Worm (Caenorhabditis elegans) whole organism, L1 larva: ENCODE data around the gene itsn-1.

ENCODE experiments used
- C04F5.9 ChIP-seq: sonication (generic microtip); optimal IDR thresholded peaks from 2 replicates; lab custom pipeline; 2016; ENCODE audit warnings: missing genetic modification characterization, missing compliant biosample characterization
- C16A3.4 ChIP-seq: fragments of 150-350 bp; optimal IDR thresholded peaks from 2 replicates; lab custom pipeline; 2014; ENCODE audit warnings: missing biosample characterization, missing genetic modification characterization
- C34B4.2 ChIP-seq: sonication (generic microtip); optimal IDR thresholded peaks from 2 replicates; lab custom pipeline; 2017; ENCODE audit warnings: mild to moderate bottlenecking, missing genetic modification characterization, missing compliant biosample characterization
- F16B12.6 ChIP-seq: fragments of 150-350 bp; optimal IDR thresholded peaks from 2 replicates; lab custom pipeline; 2014; ENCODE audit warnings: missing biosample characterization, missing genetic modification characterization
- Y116A8C.19 ChIP-seq: sonication (generic microtip); optimal IDR thresholded peaks from 2 replicates; lab custom pipeline; 2016; ENCODE audit warnings: missing compliant biosample characterization, missing genetic modification characterization, borderline replicate concordance
- aly-2 ChIP-seq: fragments of 150-350 bp; optimal IDR thresholded peaks from 2 replicates; lab custom pipeline; 2014; ENCODE audit warnings: missing biosample characterization, missing genetic modification characterization
- blmp-1 ChIP-seq: fragments of 150-350 bp; optimal IDR thresholded peaks from 2 replicates; lab custom pipeline; 2014; ENCODE audit warnings: missing biosample characterization, missing genetic modification characterization
- ceh-63 ChIP-seq: fragments of 200-800 bp; sonication (Bioruptor generic); optimal IDR thresholded peaks from 2 replicates; lab custom pipeline; 2018; ENCODE audit warnings: mild to moderate bottlenecking, missing genetic modification characterization, missing compliant biosample characterization
- ces-1 ChIP-seq: fragments of 150-350 bp; optimal IDR thresholded peaks from 2 replicates; lab custom pipeline; 2014; ENCODE audit warnings: missing biosample characterization, missing genetic modification reagents, missing genetic modification characterization
- efl-1 ChIP-seq, 4 experiments: fragments of 150-350 bp; optimal IDR thresholded peaks in 3 of 4; peaks in 1 of 4; 1 replicate in 1 of 4; 2 replicates in 3 of 4; lab custom pipeline; 2014; ENCODE audit warnings: missing biosample characterization in 2 of 4, missing genetic modification characterization in 2 of 4, missing genetic modification reagents in 2 of 4
- efl-3 ChIP-seq: fragments of 200-800 bp; sonication (Bioruptor generic); optimal IDR thresholded peaks from 2 replicates; lab custom pipeline; 2018; ENCODE audit warnings: mild to moderate bottlenecking, missing genetic modification characterization, missing compliant biosample characterization
- fkh-8 ChIP-seq: sonication (generic microtip); optimal IDR thresholded peaks from 2 replicates; lab custom pipeline; 2016; ENCODE audit warnings: mild to moderate bottlenecking, missing genetic modification characterization, missing compliant biosample characterization
- fos-1 ChIP-seq: fragments of 150-350 bp; optimal IDR thresholded peaks from 2 replicates; lab custom pipeline; 2014; ENCODE audit warnings: missing biosample characterization, missing genetic modification characterization
- hlh-4 ChIP-seq: sonication (generic microtip); optimal IDR thresholded peaks from 2 replicates; lab custom pipeline; 2016; ENCODE audit warnings: mild to moderate bottlenecking, missing genetic modification characterization, missing compliant biosample characterization
- irx-1 ChIP-seq: sonication (generic microtip); optimal IDR thresholded peaks from 2 replicates; lab custom pipeline; 2016; ENCODE audit warnings: missing genetic modification characterization, missing compliant biosample characterization
- lin-14 ChIP-seq: fragments of 200-800 bp; sonication (Bioruptor generic); optimal IDR thresholded peaks from 2 replicates; lab custom pipeline; 2018; ENCODE audit warnings: mild to moderate bottlenecking, missing genetic modification characterization, moderate library complexity, missing compliant biosample characterization
- lin-35 ChIP-seq, 2 experiments: fragments of 150-350 bp; optimal IDR thresholded peaks; 2 replicates each; lab custom pipeline; 2014; ENCODE audit warnings: missing biosample characterization in 2 of 2, missing genetic modification characterization in 2 of 2, missing genetic modification reagents in 2 of 2
- lin-39 ChIP-seq: fragments of 150-350 bp; optimal IDR thresholded peaks from 2 replicates; lab custom pipeline; 2014; ENCODE audit warnings: missing biosample characterization, missing genetic modification reagents, missing genetic modification characterization
- lsy-2 ChIP-seq, 2 experiments: fragments of 150-350 bp; optimal IDR thresholded peaks; 2 replicates each; lab custom pipeline; 2014; ENCODE audit warnings: missing biosample characterization in 2 of 2, missing genetic modification characterization in 2 of 2
- mab-9 ChIP-seq: fragments of 200-800 bp; sonication (Bioruptor generic); IDR thresholded peaks from 2 replicates; pipeline ENCODE4 v1.3.6; 2022; ENCODE audit warnings: missing genetic modification reagents, missing genetic modification characterization, missing compliant biosample characterization
- mdl-1 ChIP-seq, 2 experiments: fragments of 150-350 bp; optimal IDR thresholded peaks; 2 replicates each; lab custom pipeline; 2014 to 2017; ENCODE audit warnings: missing biosample characterization in 2 of 2, missing genetic modification characterization in 2 of 2, inconsistent platforms in 1 of 2
- mef-2 ChIP-seq: fragments of 150-350 bp; optimal IDR thresholded peaks from 2 replicates; lab custom pipeline; 2014; ENCODE audit warnings: missing biosample characterization, missing genetic modification characterization
- mep-1 ChIP-seq: fragments of 150-350 bp; optimal IDR thresholded peaks from 2 replicates; lab custom pipeline; 2014; ENCODE audit warnings: missing biosample characterization, missing genetic modification characterization
- nhr-11 ChIP-seq: fragments of 150-350 bp; optimal IDR thresholded peaks from 2 replicates; lab custom pipeline; 2014; ENCODE audit warnings: missing biosample characterization, missing genetic modification characterization
- nhr-19 ChIP-seq: fragments of 200-800 bp; sonication (Bioruptor generic); conservative IDR thresholded peaks from 2 replicates; pipeline ENCODE4 v1.3.6; 2022; ENCODE audit warnings: missing genetic modification characterization, missing compliant biosample characterization
- nhr-20 ChIP-seq: sonication (generic microtip); optimal IDR thresholded peaks from 2 replicates; lab custom pipeline; 2016; ENCODE audit warnings: mild to moderate bottlenecking, missing genetic modification characterization, missing compliant biosample characterization
- nhr-28 ChIP-seq: fragments of 150-350 bp; optimal IDR thresholded peaks from 2 replicates; lab custom pipeline; 2014; ENCODE audit warnings: missing biosample characterization, missing genetic modification characterization
- nhr-71 ChIP-seq: sonication (generic microtip); optimal IDR thresholded peaks from 2 replicates; lab custom pipeline; 2016; ENCODE audit warnings: mild to moderate bottlenecking, missing genetic modification characterization, moderate library complexity, missing compliant biosample characterization
- nhr-84 ChIP-seq: sonication (generic microtip); optimal IDR thresholded peaks from 2 replicates; lab custom pipeline; 2017; ENCODE audit warnings: missing biosample characterization, missing genetic modification characterization
- nhr-85 ChIP-seq: sonication (generic microtip); peaks from one replicate; lab custom pipeline; 2016; ENCODE audit warnings: missing genetic modification characterization, inconsistent platforms, missing compliant biosample characterization
- nhr-90 ChIP-seq: sonication (generic microtip); optimal IDR thresholded peaks from 2 replicates; lab custom pipeline; 2016; ENCODE audit warnings: mild to moderate bottlenecking, missing genetic modification characterization, missing compliant biosample characterization; ENCODE audit not compliant: poor library complexity
- pax-3 ChIP-seq: fragments of 200-800 bp; sonication (Bioruptor generic); optimal IDR thresholded peaks from 2 replicates; lab custom pipeline; 2018; ENCODE audit warnings: mild to moderate bottlenecking, missing genetic modification characterization, moderate library complexity, missing compliant biosample characterization
- pqm-1 ChIP-seq: sonication (generic microtip); optimal IDR thresholded peaks from 3 replicates; lab custom pipeline; 2017; ENCODE audit warnings: missing biosample characterization, missing genetic modification characterization
- skn-1 ChIP-seq: fragments of 150-350 bp; optimal IDR thresholded peaks from 2 replicates; lab custom pipeline; 2014; ENCODE audit warnings: missing biosample characterization, missing genetic modification characterization
- snpc-4 ChIP-seq: fragments of 150-350 bp; optimal IDR thresholded peaks from 2 replicates; lab custom pipeline; 2014; ENCODE audit warnings: missing biosample characterization, missing genetic modification characterization
- snu-23 ChIP-seq: sonication (generic microtip); optimal IDR thresholded peaks from 2 replicates; lab custom pipeline; 2016; ENCODE audit warnings: missing genetic modification characterization, missing compliant biosample characterization
- sptf-1 ChIP-seq: fragments of 150-350 bp; optimal IDR thresholded peaks from 2 replicates; lab custom pipeline; 2014; ENCODE audit warnings: missing biosample characterization, missing genetic modification characterization
- sup-37 ChIP-seq: fragments of 200-800 bp; sonication (Bioruptor generic); optimal IDR thresholded peaks from 2 replicates; lab custom pipeline; 2018; ENCODE audit warnings: mild to moderate bottlenecking, missing genetic modification characterization, missing compliant biosample characterization
- swsn-7 ChIP-seq: sonication (generic microtip); optimal IDR thresholded peaks from 2 replicates; lab custom pipeline; 2016; ENCODE audit warnings: missing genetic modification characterization, missing compliant biosample characterization
- tlp-1 ChIP-seq: fragments of 150-350 bp; optimal IDR thresholded peaks from 2 replicates; lab custom pipeline; 2014; ENCODE audit warnings: missing biosample characterization, missing genetic modification characterization
- unc-30 ChIP-seq: sonication (generic microtip); optimal IDR thresholded peaks from 2 replicates; lab custom pipeline; 2017; ENCODE audit warnings: missing biosample characterization, missing genetic modification characterization
- unc-86 ChIP-seq: sonication (generic microtip); optimal IDR thresholded peaks from 2 replicates; lab custom pipeline; 2016; ENCODE audit warnings: missing genetic modification characterization, missing compliant biosample characterization
- unc-98 ChIP-seq: fragments of 200-800 bp; sonication (Bioruptor generic); IDR thresholded peaks from 2 replicates; pipeline ENCODE4 v1.3.6; 2022; ENCODE audit warnings: missing genetic modification characterization, missing compliant biosample characterization
- vab-15 ChIP-seq: sonication (generic microtip); optimal IDR thresholded peaks from 2 replicates; lab custom pipeline; 2017; ENCODE audit warnings: missing genotype, mild to moderate bottlenecking, missing genetic modification characterization, missing compliant biosample characterization
- zag-1 ChIP-seq: fragments of 150-350 bp; optimal IDR thresholded peaks from 2 replicates; lab custom pipeline; 2014; ENCODE audit warnings: missing biosample characterization, missing genetic modification characterization
- ztf-11 ChIP-seq, 2 experiments: sonication (generic microtip); optimal IDR thresholded peaks; 2 replicates each; lab custom pipeline; 2016 to 2017; ENCODE audit warnings: missing genetic modification characterization in 2 of 2, missing biosample characterization in 1 of 2, missing compliant biosample characterization in 1 of 2

itsn-1 gene

DNA sequence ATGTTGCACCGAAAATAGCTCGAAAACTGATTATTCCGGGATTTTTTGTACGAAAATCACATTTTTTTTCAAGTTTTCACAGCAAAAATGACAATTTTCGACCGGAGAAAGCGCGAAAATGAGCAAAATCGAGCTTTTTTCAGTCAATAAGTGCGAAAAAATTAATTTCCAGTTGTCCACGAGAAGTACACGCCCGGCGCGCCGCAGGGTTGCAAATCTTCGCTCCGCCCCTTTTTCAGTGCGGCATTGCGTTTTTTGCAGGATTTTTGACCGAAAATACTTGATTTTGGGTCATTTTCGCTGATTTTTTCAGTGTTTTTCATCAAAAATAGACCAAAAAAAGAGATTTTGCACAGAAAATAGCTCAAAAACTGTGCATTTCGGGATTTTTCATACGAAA is 35.2 kb upstream of the itsn-1 start (continued):
- TF ChIP-seq F16B12.6 (tag; lab: Kevin White, UChicago): no peak
- no peak for TF ChIP-seq lin-14
- peak; percentile 31 for TF ChIP-seq nhr-19 (GFP tag; lab: Robert Waterston, UW)
- TF ChIP-seq nhr-28: no peak
- no peak for TF ChIP-seq nhr-20 (tag; lab: Kevin White, UChicago)
- no peak for TF ChIP-seq nhr-85 (tag; lab: Kevin White, UChicago)
- peak; percentile 7 for TF ChIP-seq pax-3 (tag; lab: Kevin White, UChicago)
- TF ChIP-seq unc-30 (tag; lab: Kevin White, UChicago): no peak
- TF ChIP-seq lin-35 (GFP tag; optimal IDR thresholded peaks at IDR 0.05; lab: Kevin White, UChicago): peak; percentile 5 to 25
- no peak for TF ChIP-seq ces-1 (GFP tag; lab: Kevin White, UChicago)
- TF ChIP-seq, all 84 proteins: peak for 13

DNA sequence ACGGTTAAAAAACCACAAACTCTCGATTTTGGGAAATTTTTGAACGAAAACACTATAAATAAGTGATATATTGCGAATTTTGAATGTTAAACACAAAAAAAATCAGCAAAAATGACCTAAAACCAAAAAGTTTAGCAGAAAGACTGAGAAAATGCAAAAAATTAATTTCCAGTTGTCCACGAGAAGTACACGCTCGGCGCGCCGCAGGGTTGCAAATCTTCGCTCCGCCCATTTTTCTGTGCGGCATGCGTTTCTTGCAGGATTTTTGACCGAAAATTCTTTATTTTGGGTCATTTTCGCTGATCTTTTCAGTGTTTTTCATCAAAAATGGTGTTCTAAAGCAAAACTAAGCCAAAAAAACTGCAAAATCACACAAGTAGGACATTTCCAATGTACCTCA is 34.6 kb upstream of the itsn-1 start:
- TF ChIP-seq efl-3 (GFP tag; lab: Kevin White, UChicago) (no peak), mdl-1 (tag; optimal IDR thresholded peaks at IDR 0.05; lab: Kevin White, UChicago) (no peak), efl-1 (optimal IDR thresholded peaks at IDR 0.05; lab: Kevin White, UChicago) (peak in 1 of 2 experiments; percentile 38), efl-1 (GFP tag; optimal IDR thresholded peaks at IDR 0.05 in 1 of 2; lab: Kevin White, UChicago) (no peak), blmp-1 (tag; lab: Kevin White, UChicago) (no peak), snu-23 (GFP tag; lab: Kevin White, UChicago) (no peak)
- TF ChIP-seq, all 84 proteins: peak for 1

- TF ChIP-seq tlp-1 (tag; lab: Kevin White, UChicago) (no peak), lin-35 (GFP tag; optimal IDR thresholded peaks at IDR 0.05; lab: Kevin White, UChicago) (peak; percentile 73 to 85), mab-9 (GFP tag; lab: Robert Waterston, UW) (no peak; the same call in 1 of the 2 replicates), ztf-11 (tag; optimal IDR thresholded peaks at IDR 0.05; lab: Kevin White, UChicago) (peak in 1 of 2 experiments; percentile 79), nhr-11 (no peak), aly-2 (tag; lab: Kevin White, UChicago) (peak; percentile 17), snpc-4 (tag; lab: Kevin White, UChicago) (peak; percentile 2), vab-15 (tag; lab: Kevin White, UChicago) (peak; percentile 95), pqm-1 (tag; lab: Kevin White, UChicago) (no peak), blmp-1 (tag; lab: Kevin White, UChicago) (peak; percentile 21), unc-86 (tag; lab: Kevin White, UChicago) (peak; percentile 77), C04F5.9 (tag; lab: Kevin White, UChicago) (peak; percentile 51), nhr-90 (peak; percentile 90), C34B4.2 (tag; lab: Kevin White, UChicago) (no peak), nhr-71 (tag; lab: Kevin White, UChicago) (peak; percentile 90), hlh-4 (tag; lab: Kevin White, UChicago) (no peak), ces-1 (GFP tag; lab: Kevin White, UChicago) (peak; percentile 14), snu-23 (GFP tag; lab: Kevin White, UChicago) (peak; percentile 87), skn-1 (tag; lab: Kevin White, UChicago) (peak; percentile 42), unc-98 (GFP tag; lab: Robert Waterston, UW) (peak; percentile 98), zag-1 (no peak), mef-2 (tag; lab: Kevin White, UChicago) (peak; percentile 25), irx-1 (tag; lab: Kevin White, UChicago) (peak; percentile 68), ceh-63 (GFP tag; lab: Kevin White, UChicago) (peak; percentile 81), nhr-84 (tag; lab: Kevin White, UChicago) (no peak), sup-37 (GFP tag; lab: Kevin White, UChicago) (peak; percentile 40), lsy-2 (tag; optimal IDR thresholded peaks at IDR 0.05; lab: Kevin White, UChicago) (peak; percentile 78 to 80), fkh-8 (tag; lab: Kevin White, UChicago) (peak; percentile 96), mep-1 (tag; lab: Kevin White, UChicago) (peak; percentile 80), nhr-20 (tag; lab: Kevin White, UChicago) (peak; percentile 81), pax-3 (tag; lab: Kevin White, UChicago) (peak; percentile 96), mdl-1 (tag; optimal IDR thresholded peaks at IDR 0.05; lab: Kevin White, UChicago) (peak in 1 of 2 experiments; percentile 75), C16A3.4 (peak; percentile 84), Y116A8C.19 (tag; lab: Kevin White, UChicago) (no peak), swsn-7 (peak; percentile 78), F16B12.6 (tag; lab: Kevin White, UChicago) (no peak), sptf-1 (tag; lab: Kevin White, UChicago) (no peak), fos-1 (peak; percentile 61), efl-3 (GFP tag; lab: Kevin White, UChicago) (no peak), lin-39 (tag; lab: Kevin White, UChicago) (no peak)
Observed at ce11 chrIV:17087384-17088099, 31.9 kb upstream of the itsn-1 start, which contains the start of the genes snx-13 and snr-1. snx-13 (minus strand) TSS chrIV:17087438. snr-1 (plus strand) TSS chrIV:17088049.
